Fruit fly (Drosophila melanogaster) whole organism, wandering third instar larva: Measurements from ENCODE around the gene CG5860.

ENCODE experiments used
- Dfd ChIP-seq: fragments of >200 bp; optimal IDR thresholded peaks from 2 replicates; lab custom pipeline; 2017; ENCODE audit warnings: missing biosample characterization, missing genetic modification characterization
- Dif ChIP-seq: fragments of 200-275, 200-300 bp; sonication (Bioruptor generic); optimal IDR thresholded peaks from 2 replicates; lab custom pipeline; 2018; ENCODE audit warnings: missing biosample characterization, missing genetic modification characterization; ENCODE audit not compliant: partially characterized antibody
- Myc ChIP-seq: fragments of >200 bp; optimal IDR thresholded peaks from 2 replicates; lab custom pipeline; 2017
- Sp1 ChIP-seq: fragments of 200-800 bp; sonication (Bioruptor generic); optimal IDR thresholded peaks from 3 replicates; lab custom pipeline; 2019; ENCODE audit warnings: missing biosample characterization, mild to moderate bottlenecking, missing genetic modification characterization, moderate library complexity
- br ChIP-seq: fragments of 200-800 bp; sonication (Bioruptor generic); optimal IDR thresholded peaks from 2 replicates; lab custom pipeline; 2016; ENCODE audit warnings: missing biosample characterization, missing genetic modification characterization
- dmrt93B ChIP-seq: fragments of 200-800 bp; sonication (Bioruptor generic); optimal IDR thresholded peaks from 2 replicates; lab custom pipeline; 2018; ENCODE audit warnings: missing biosample characterization, mild to moderate bottlenecking, missing genetic modification characterization
- ey ChIP-seq: fragments of 200-800 bp; sonication (Bioruptor generic); optimal IDR thresholded peaks from 2 replicates; lab custom pipeline; 2016; ENCODE audit warnings: missing biosample characterization, missing genetic modification characterization
- h ChIP-seq: fragments of 200-800 bp; sonication (Bioruptor generic); optimal IDR thresholded peaks from 3 replicates; lab custom pipeline; 2016; ENCODE audit warnings: missing biosample characterization, mild to moderate bottlenecking, missing genetic modification characterization
- tai ChIP-seq: sonication (Bioruptor generic); optimal IDR thresholded peaks from 2 replicates; lab custom pipeline; 2016; ENCODE audit warnings: missing biosample characterization, missing genetic modification characterization
- woc ChIP-seq: sonication (Bioruptor generic); optimal IDR thresholded peaks from 2 replicates; lab custom pipeline; 2016; ENCODE audit warnings: missing biosample characterization, mild to moderate bottlenecking, missing genetic modification characterization

- TF ChIP-seq br (GFP tag; lab: Kevin White, UChicago) = no peak
- no peak for TF ChIP-seq h (GFP tag; lab: Kevin White, UChicago)
- TF ChIP-seq Sp1 (GFP tag; lab: Kevin White, UChicago) = no peak
- TF ChIP-seq Dif (GFP tag; lab: Kevin White, UChicago) = no peak
- no peak for TF ChIP-seq ey (GFP tag; lab: Kevin White, UChicago)
- no peak for TF ChIP-seq tai
- no peak for TF ChIP-seq Myc (lab: Kevin White, UChicago)
- no peak for TF ChIP-seq Dfd (GFP tag; lab: Kevin White, UChicago)
- no peak for TF ChIP-seq dmrt93B (GFP tag; lab: Kevin White, UChicago)
- no peak for TF ChIP-seq woc
These were observed 1.8 kb upstream of the CG5860 start, which contains the start of gene CG17283 for dm6 chr3R:17407576-17407975.
